Worm (Caenorhabditis elegans) whole organism, L3 larva: ENCODE data around the gene egl-6.

Source experiments
- ZK546.5 ChIP-seq: sonication (generic microtip); optimal IDR thresholded peaks from 2 replicates; lab custom pipeline; 2017; ENCODE audit warnings: missing biosample characterization, missing genetic modification characterization
- egl-27 ChIP-seq: sonication (generic microtip); optimal IDR thresholded peaks from 4 replicates; lab custom pipeline; 2017; ENCODE audit warnings: missing biosample characterization, missing genetic modification reagents, missing genetic modification characterization
- fkh-2 ChIP-seq: fragments of 150-350 bp; optimal IDR thresholded peaks from 2 replicates; lab custom pipeline; 2014; ENCODE audit warnings: missing biosample characterization, missing genetic modification reagents, missing genetic modification characterization
- mml-1 ChIP-seq: fragments of 150-350 bp; sonication (generic microtip); optimal IDR thresholded peaks from 3 replicates; lab custom pipeline; 2014; ENCODE audit warnings: missing biosample characterization, missing genetic modification characterization
- nhr-12 ChIP-seq: fragments of 150-350 bp; optimal IDR thresholded peaks from 2 replicates; lab custom pipeline; 2014; ENCODE audit warnings: missing biosample characterization, missing genetic modification characterization
- nhr-76 ChIP-seq: fragments of 150-350 bp; sonication (generic microtip); optimal IDR thresholded peaks from 5 replicates; lab custom pipeline; 2014; ENCODE audit warnings: missing biosample characterization, missing genetic modification characterization
- skn-1 ChIP-seq: fragments of 150-350 bp; optimal IDR thresholded peaks from 2 replicates; lab custom pipeline; 2014; ENCODE audit warnings: missing biosample characterization, missing genetic modification characterization
- snpc-4 ChIP-seq: fragments of 150-350 bp; optimal IDR thresholded peaks from 2 replicates; lab custom pipeline; 2014; ENCODE audit warnings: missing biosample characterization, missing genetic modification characterization
- unc-39 ChIP-seq: sonication (generic microtip); optimal IDR thresholded peaks from 4 replicates; lab custom pipeline; 2017; ENCODE audit warnings: missing biosample characterization, missing genetic modification characterization
- unc-62 ChIP-seq: fragments of 150-350 bp; sonication (generic microtip); optimal IDR thresholded peaks from 4 replicates; lab custom pipeline; 2014; ENCODE audit warnings: missing biosample characterization, missing genetic modification reagents, missing genetic modification characterization

ce11 chrX:5981698-5982097, 50.8 kb downstream of the egl-6 start:
- no peak for TF ChIP-seq nhr-76 (tag; lab: Kevin White, UChicago)
- no peak for TF ChIP-seq egl-27
- no peak for TF ChIP-seq fkh-2
- TF ChIP-seq nhr-12: no peak
- no peak for TF ChIP-seq mml-1 (tag; lab: Kevin White, UChicago)
- no peak for TF ChIP-seq ZK546.5 (tag; lab: Kevin White, UChicago)
- no peak for TF ChIP-seq snpc-4 (tag; lab: Kevin White, UChicago)
- no peak for TF ChIP-seq skn-1 (tag; lab: Kevin White, UChicago)
- no peak for TF ChIP-seq unc-39 (tag; lab: Kevin White, UChicago)
- TF ChIP-seq unc-62 (GFP tag; lab: Kevin White, UChicago): no peak
